Fruit fly (Drosophila melanogaster): ENCODE results near the gene SLIRP2.

Gene SLIRP2

dm6 chr3R:8663668-8664283 is 12.9 kb downstream of the SLIRP2 start, which contains the start of gene CG8032 (continued):
- TF ChIP-seq CG15269 (tag; optimal IDR thresholded peaks at IDR 0.05) (no peak), CG12236 (GFP tag; optimal IDR thresholded peaks at IDR 0.05) (no peak), Oaz (GFP tag; IDR thresholded peaks at IDR 0.05) (no peak), vfl (GFP tag; optimal IDR thresholded peaks at IDR 0.05) (peak; percentile 11), CG5180 (GFP tag; optimal IDR thresholded peaks at IDR 0.05) (no peak), ssp (GFP tag; IDR thresholded peaks at IDR 0.05) (no peak), cad (GFP tag; optimal IDR thresholded peaks at IDR 0.05) (no peak), Stat92E (GFP tag; optimal IDR thresholded peaks at IDR 0.05) (no peak), CG14860 (GFP tag; IDR thresholded peaks at IDR 0.05; ENCODE audit: partially characterized antibody) (peak; percentile 51; the same call in 1 of the 3 replicates), CG7271 (tag; optimal IDR thresholded peaks at IDR 0.05) (no peak), B-H1 (GFP tag; IDR thresholded peaks at IDR 0.05) (no peak), fru (optimal IDR thresholded peaks at IDR 0.05) (no peak), ranshi (GFP tag; IDR thresholded peaks at IDR 0.05) (no peak; the same call in 1 of the 2 replicates), lab (GFP tag; optimal IDR thresholded peaks at IDR 0.05) (peak; percentile 33), CG43689 (GFP tag; IDR thresholded peaks at IDR 0.05) (no peak), Drgx (GFP tag; IDR thresholded peaks at IDR 0.05) (no peak), dpn (GFP tag; optimal IDR thresholded peaks at IDR 0.05) (peak; percentile 52 to 62), az2 (GFP tag; optimal IDR thresholded peaks at IDR 0.05) (peak; percentile 35), CG8478 (optimal IDR thresholded peaks at IDR 0.05) (no peak), Doc2 (GFP tag; IDR thresholded peaks at IDR 0.05) (no peak), Taf1 (GFP tag; IDR thresholded peaks at IDR 0.05) (0 out of 2 replicates have a peak, but pooled peaks have one; percentile 24), mam (GFP tag; optimal IDR thresholded peaks at IDR 0.05) (peak; percentile 64), CrebB (tag; optimal IDR thresholded peaks at IDR 0.05) (no peak), p53 (GFP tag; optimal IDR thresholded peaks at IDR 0.05) (peak; percentile 32), CG17912 (GFP tag; optimal IDR thresholded peaks at IDR 0.05) (peak; percentile 27), gfzf (GFP tag; optimal IDR thresholded peaks at IDR 0.05) (peak; percentile 6), PHDP (tag; optimal IDR thresholded peaks at IDR 0.05) (peak; percentile 30), CG12744 (GFP tag; optimal IDR thresholded peaks at IDR 0.05) (no peak), CG9437 (GFP tag; optimal IDR thresholded peaks at IDR 0.05) (no peak), Dip3 (GFP tag; optimal IDR thresholded peaks at IDR 0.05) (peak; percentile 55), eyg (GFP tag; optimal IDR thresholded peaks at IDR 0.05) (peak; percentile 31), aop (GFP tag; IDR thresholded peaks at IDR 0.05) (no peak), mirr (GFP tag; optimal IDR thresholded peaks at IDR 0.05) (peak; percentile 6), yki (optimal IDR thresholded peaks at IDR 0.05) (no peak), scrt (GFP tag; optimal IDR thresholded peaks at IDR 0.05) (no peak), Antp (GFP tag; optimal IDR thresholded peaks at IDR 0.05) (peak; percentile 59), CG17361 (GFP tag; IDR thresholded peaks at IDR 0.05) (peak; percentile 48; the same call in 2 of the 3 replicates), CG15514 (GFP tag; optimal IDR thresholded peaks at IDR 0.05) (peak; percentile 54), CG1832 (GFP tag; optimal IDR thresholded peaks at IDR 0.05) (no peak), CG7786 (GFP tag; optimal IDR thresholded peaks at IDR 0.05) (peak; percentile 35), gcm (GFP tag; optimal IDR thresholded peaks at IDR 0.05) (peak; percentile 36), sna (GFP tag; IDR thresholded peaks at IDR 0.05; ENCODE audit: partially characterized antibody) (peak; percentile 62), kah (GFP tag; optimal IDR thresholded peaks at IDR 0.05) (peak; percentile 44), CG34376 (GFP tag; optimal IDR thresholded peaks at IDR 0.05) (peak; percentile 30), CG4328 (GFP tag; optimal IDR thresholded peaks at IDR 0.05) (peak; percentile 53), BEAF-32 (GFP tag; optimal IDR thresholded peaks at IDR 0.05) (peak; percentile 81), hbn (GFP tag; IDR thresholded peaks at IDR 0.05; ENCODE audit: partially characterized antibody) (peak; percentile 59), Myb (GFP tag; optimal IDR thresholded peaks at IDR 0.05) (peak; percentile 57), CG5245 (GFP tag; optimal IDR thresholded peaks at IDR 0.05) (peak; percentile 11), nerfin-2 (GFP tag; IDR thresholded peaks at IDR 0.05; ENCODE audit: partially characterized antibody) (no peak), pho (GFP tag; optimal IDR thresholded peaks at IDR 0.05) (peak; percentile 20)

Data from whole organism, embryonic.